Fruit fly (Drosophila melanogaster) whole organism, embryonic: ENCODE results near the gene Sfp93F.

ENCODE experiments used
- Atf3 ChIP-seq: fragments of 200-800 bp; sonication (Bioruptor generic); optimal IDR thresholded peaks from 3 replicates; lab custom pipeline; 2016; ENCODE audit warnings: missing biosample characterization, missing genetic modification characterization
- Atf6 ChIP-seq: fragments of 200-800 bp; sonication (Bioruptor generic); IDR thresholded peaks from 2 replicates; pipeline ENCODE4 v1.3.6; 2022; ENCODE audit warnings: missing biosample characterization, missing genetic modification characterization
- Bteb2 ChIP-seq: fragments of 200-800 bp; sonication (Bioruptor generic); optimal IDR thresholded peaks from 2 replicates; lab custom pipeline; 2016; ENCODE audit warnings: missing biosample characterization, missing genetic modification characterization
- CG11085 ChIP-seq: fragments of 200-800 bp; sonication (Bioruptor generic); IDR thresholded peaks from 2 replicates; pipeline ENCODE4 v1.3.6; 2022; ENCODE audit warnings: missing biosample characterization, missing genetic modification characterization
- CG12104 ChIP-seq: fragments of 200-800 bp; sonication (Bioruptor generic); optimal IDR thresholded peaks from 3 replicates; lab custom pipeline; 2016; ENCODE audit warnings: missing biosample characterization, missing genetic modification characterization
- CG12942 ChIP-seq: fragments of 200-800 bp; sonication (Bioruptor generic); optimal IDR thresholded peaks from 3 replicates; lab custom pipeline; 2016; ENCODE audit warnings: missing biosample characterization, missing genetic modification characterization
- CG16815 ChIP-seq: fragments of 200-800 bp; sonication (Bioruptor generic); optimal IDR thresholded peaks from 3 replicates; lab custom pipeline; 2017; ENCODE audit warnings: missing biosample characterization, mild to moderate bottlenecking, missing genetic modification characterization
- CG18262 ChIP-seq: fragments of 200-800 bp; optimal IDR thresholded peaks from 3 replicates; lab custom pipeline; 2019; ENCODE audit warnings: missing biosample characterization, mild to moderate bottlenecking, missing genetic modification characterization, moderate library complexity
- CG2199 ChIP-seq: fragments of 200-800 bp; sonication (Bioruptor generic); IDR thresholded peaks from 3 replicates; pipeline ENCODE4 v1.3.6; 2022; ENCODE audit warnings: missing biosample characterization, missing genetic modification characterization
- CG2202 ChIP-seq: fragments of 200-800 bp; sonication (Bioruptor generic); optimal IDR thresholded peaks from 2 replicates; lab custom pipeline; 2018; ENCODE audit warnings: missing biosample characterization, mild to moderate bottlenecking, missing genetic modification characterization
- CG2712 ChIP-seq: fragments of 200-800 bp; optimal IDR thresholded peaks from 3 replicates; lab custom pipeline; 2019; ENCODE audit warnings: missing biosample characterization, mild to moderate bottlenecking, missing genetic modification characterization, moderate library complexity
- CG2889 ChIP-seq: fragments of 200-800 bp; sonication (Bioruptor generic); IDR thresholded peaks from 3 replicates; pipeline ENCODE4 v1.3.6; 2022; ENCODE audit warnings: missing biosample characterization, missing genetic modification characterization
- CG34224 ChIP-seq: fragments of 200-800 bp; sonication (Bioruptor generic); IDR thresholded peaks from 3 replicates; pipeline ENCODE4 v1.3.6; 2022; ENCODE audit warnings: missing biosample characterization, missing genetic modification characterization; ENCODE audit not compliant: partially characterized antibody
- CG34422 ChIP-seq: fragments of 200-800 bp; sonication (Bioruptor generic); IDR thresholded peaks from 3 replicates; pipeline ENCODE4 v1.3.6; 2022; ENCODE audit warnings: missing biosample characterization, missing genetic modification characterization
- CG3838 ChIP-seq: fragments of 200-800 bp; sonication (Bioruptor generic); optimal IDR thresholded peaks from 3 replicates; lab custom pipeline; 2016; ENCODE audit warnings: missing biosample characterization, missing genetic modification characterization
- CG4730 ChIP-seq: fragments of 200-800 bp; sonication (Bioruptor generic); IDR thresholded peaks from 2 replicates; pipeline ENCODE4 v1.3.6; 2022; ENCODE audit warnings: missing biosample characterization, missing genetic modification characterization
- CG5953 ChIP-seq: fragments of 200-800 bp; sonication (Bioruptor generic); IDR thresholded peaks from 2 replicates; pipeline ENCODE4 v1.3.6; 2022; ENCODE audit warnings: missing biosample characterization, missing genetic modification characterization
- CG6272 ChIP-seq: fragments of 200-800 bp; sonication (Bioruptor generic); IDR thresholded peaks from 2 replicates; pipeline ENCODE4 v1.3.6; 2022; ENCODE audit warnings: missing biosample characterization, missing genetic modification characterization
- CG6683 ChIP-seq: fragments of 200-800 bp; sonication (Bioruptor generic); optimal IDR thresholded peaks from 2 replicates; lab custom pipeline; 2017; ENCODE audit warnings: missing biosample characterization, mild to moderate bottlenecking, missing genetic modification characterization, missing genetic modification reagents
- CG7786 ChIP-seq: fragments of 200-800 bp; sonication (Bioruptor generic); optimal IDR thresholded peaks from 2 replicates; lab custom pipeline; 2016; ENCODE audit warnings: missing biosample characterization, missing genetic modification characterization
- CG8281 ChIP-seq: fragments of 200-800 bp; sonication (Bioruptor generic); optimal IDR thresholded peaks from 2 replicates; lab custom pipeline; 2018; ENCODE audit warnings: missing biosample characterization, mild to moderate bottlenecking, missing genetic modification characterization, moderate library complexity
- CG9215 ChIP-seq: fragments of 200-800 bp; sonication (Bioruptor generic); IDR thresholded peaks from 2 replicates; pipeline ENCODE4 v1.3.6; 2022; ENCODE audit warnings: missing biosample characterization, missing genetic modification characterization
- CkIIα-i1 ChIP-seq: fragments of 200-800 bp; sonication (Bioruptor generic); IDR thresholded peaks from 2 replicates; pipeline ENCODE4 v1.3.6; 2022; ENCODE audit warnings: missing biosample characterization, missing genetic modification characterization
- Deaf1 ChIP-seq: fragments of 200-800 bp; optimal IDR thresholded peaks from 3 replicates; lab custom pipeline; 2019; ENCODE audit warnings: missing biosample characterization, mild to moderate bottlenecking, missing genetic modification characterization, moderate library complexity
- Doc3 ChIP-seq: fragments of 200-800 bp; sonication (Bioruptor generic); IDR thresholded peaks from 3 replicates; pipeline ENCODE4 v1.3.6; 2022; ENCODE audit warnings: missing biosample characterization, missing genetic modification characterization; ENCODE audit not compliant: partially characterized antibody
- Ets65A ChIP-seq: fragments of 200-800 bp; sonication (Bioruptor generic); peaks from one replicate; lab custom pipeline; 2016; ENCODE audit warnings: missing biosample characterization, missing genetic modification characterization
- Fer1 ChIP-seq: fragments of 200-800 bp; sonication (Bioruptor generic); optimal IDR thresholded peaks from 2 replicates; lab custom pipeline; 2017; ENCODE audit warnings: missing biosample characterization, mild to moderate bottlenecking, missing genetic modification characterization
- Gsc ChIP-seq: fragments of 200-800 bp; sonication (Bioruptor generic); IDR thresholded peaks from 2 replicates; pipeline ENCODE4 v1.3.6; 2022; ENCODE audit warnings: missing biosample characterization, missing genetic modification characterization
- HHEX ChIP-seq: fragments of 200-800 bp; sonication (Bioruptor generic); optimal IDR thresholded peaks from 3 replicates; lab custom pipeline; 2017; ENCODE audit warnings: missing biosample characterization, mild to moderate bottlenecking, missing genetic modification characterization, missing genetic modification reagents
- HLHmδ ChIP-seq: fragments of 200-800 bp; sonication (Bioruptor generic); optimal IDR thresholded peaks from 2 replicates; lab custom pipeline; 2018; ENCODE audit warnings: missing biosample characterization, mild to moderate bottlenecking, missing genetic modification characterization, moderate library complexity
- MBD-R2 ChIP-seq: fragments of 200-800 bp; sonication (Bioruptor generic); IDR thresholded peaks from 2 replicates; pipeline ENCODE4 v1.3.6; 2022; ENCODE audit warnings: missing biosample characterization, missing genetic modification characterization
- Ptx1 ChIP-seq: fragments of 200-800 bp; sonication (Bioruptor generic); IDR thresholded peaks from 2 replicates; pipeline ENCODE4 v1.3.6; 2022; ENCODE audit warnings: missing biosample characterization, missing genetic modification characterization
- Xrp1 ChIP-seq: fragments of 200-800 bp; sonication (Bioruptor generic); IDR thresholded peaks from 2 replicates; pipeline ENCODE4 v1.3.6; 2022; ENCODE audit warnings: missing biosample characterization, missing genetic modification characterization
- ase ChIP-seq: fragments of 200-800 bp; sonication (Bioruptor generic); IDR thresholded peaks from 3 replicates; pipeline ENCODE4 v1.3.6; 2022; ENCODE audit warnings: missing biosample characterization, missing genetic modification characterization
- danr ChIP-seq: fragments of 200-800 bp; sonication (Bioruptor generic); IDR thresholded peaks from 2 replicates; pipeline ENCODE4 v1.3.6; 2022; ENCODE audit warnings: missing biosample characterization, missing genetic modification characterization
- dimm ChIP-seq: fragments of 200-800 bp; sonication (Bioruptor generic); IDR thresholded peaks from 2 replicates; pipeline ENCODE4 v1.3.6; 2022; ENCODE audit warnings: missing biosample characterization, missing genetic modification characterization
- dm ChIP-seq: fragments of 200-800 bp; sonication (Bioruptor generic); optimal IDR thresholded peaks from 3 replicates; lab custom pipeline; 2016; ENCODE audit warnings: missing biosample characterization, missing genetic modification characterization
- dpn ChIP-seq, 2 experiments: fragments of 200-800 bp; sonication (Bioruptor generic); optimal IDR thresholded peaks; 3 replicates each; lab custom pipeline; 2016; ENCODE audit warnings: missing biosample characterization in 2 of 2, missing genetic modification characterization in 2 of 2
- emc ChIP-seq: fragments of 200-800 bp; sonication (Bioruptor generic); optimal IDR thresholded peaks from 2 replicates; lab custom pipeline; 2016; ENCODE audit warnings: missing biosample characterization, missing genetic modification characterization
- gem ChIP-seq: fragments of 200-800 bp; sonication (Bioruptor generic); optimal IDR thresholded peaks from 2 replicates; lab custom pipeline; 2019; ENCODE audit warnings: missing biosample characterization, mild to moderate bottlenecking, missing genetic modification characterization, moderate library complexity
- jing ChIP-seq: fragments of 200-800 bp; sonication (Bioruptor generic); optimal IDR thresholded peaks from 2 replicates; lab custom pipeline; 2018; ENCODE audit warnings: missing biosample characterization, mild to moderate bottlenecking, missing genetic modification characterization
- klu ChIP-seq: fragments of 200-800 bp; sonication (Bioruptor generic); IDR thresholded peaks from 2 replicates; pipeline ENCODE4 v1.3.6; 2022; ENCODE audit warnings: missing biosample characterization, missing genetic modification characterization
- rib ChIP-seq: fragments of 200-800 bp; sonication (Bioruptor generic); IDR thresholded peaks from 2 replicates; pipeline ENCODE4 v1.3.6; 2022; ENCODE audit warnings: missing biosample characterization, missing genetic modification characterization
- sd ChIP-seq: fragments of 200-800 bp; sonication (Bioruptor generic); optimal IDR thresholded peaks from 3 replicates; lab custom pipeline; 2018; ENCODE audit warnings: missing biosample characterization, mild to moderate bottlenecking, missing genetic modification characterization, moderate library complexity
- shn ChIP-seq: fragments of 200-800 bp; sonication (Bioruptor generic); optimal IDR thresholded peaks from 3 replicates; lab custom pipeline; 2016; ENCODE audit warnings: missing biosample characterization, missing genetic modification characterization
- vnd ChIP-seq: fragments of 200-800 bp; sonication (Bioruptor generic); IDR thresholded peaks from 3 replicates; pipeline ENCODE4 v1.3.6; 2022; ENCODE audit warnings: missing biosample characterization, missing genetic modification characterization; ENCODE audit not compliant: partially characterized antibody

The Sfp93F gene

dm6 chr3R:21739750-21740319, 3.7 kb upstream of the Sfp93F start, which contains the start of gene CG5849 (continued):
- TF ChIP-seq Atf3 (GFP tag; lab: Kevin White, UChicago) (no peak), HLHmδ (GFP tag; lab: Kevin White, UChicago) (no peak)

DNA sequence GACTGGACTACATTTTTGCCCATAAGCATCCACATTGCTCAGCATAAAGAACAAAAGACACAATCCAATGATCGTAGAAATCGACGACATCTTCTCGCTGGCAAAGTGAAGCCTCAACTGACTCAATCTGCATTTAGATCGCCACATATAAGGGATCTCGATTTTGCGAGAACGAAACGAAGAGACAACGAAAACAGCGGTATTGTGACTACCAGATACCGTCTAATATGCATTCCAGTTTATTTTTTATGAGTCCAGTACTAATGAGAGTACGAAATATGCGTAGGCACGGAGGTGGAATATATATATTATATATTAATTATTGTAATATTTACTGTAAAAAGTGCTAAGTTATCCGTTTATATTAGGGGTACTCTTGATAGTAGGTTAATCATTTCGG, 2.9 kb upstream of the Sfp93F start, which contains the start of gene CG34034:
Gene CG34034, minus strand, starts transcription at position 101 of the 400 bp plus-strand sequence.
- TF ChIP-seq CG6272 (GFP tag; lab: Robert Waterston, UW) (no peak), Doc3 (no peak), CG7786 (no peak), CG12942 (GFP tag; lab: Kevin White, UChicago) (no peak), CG18262 (no peak), emc (no peak), CG2889 (GFP tag; lab: Robert Waterston, UW) (no peak), HHEX (GFP tag; lab: Kevin White, UChicago) (no peak), Gsc (GFP tag; lab: Robert Waterston, UW) (no peak), dimm (GFP tag; lab: Robert Waterston, UW) (no peak), CG6683 (GFP tag; lab: Kevin White, UChicago) (no peak), CkIIα-i1 (GFP tag; lab: Robert Waterston, UW) (no peak), Ptx1 (GFP tag; lab: Robert Waterston, UW) (no peak), Bteb2 (GFP tag; lab: Kevin White, UChicago) (no peak), CG12104 (GFP tag; lab: Kevin White, UChicago) (no peak), klu (GFP tag; lab: Robert Waterston, UW) (no peak), CG11085 (no peak), CG34422 (no peak), CG2199 (GFP tag; lab: Robert Waterston, UW) (no peak)
- TF ChIP-seq, all 482 proteins: peak for 0

- TF ChIP-seq danr (GFP tag; lab: Robert Waterston, UW): no peak
- TF ChIP-seq CG6683 (GFP tag; lab: Kevin White, UChicago): no peak
- TF ChIP-seq ase (GFP tag; lab: Robert Waterston, UW): no peak
- no peak for TF ChIP-seq dm (GFP tag; lab: Kevin White, UChicago)
These were observed 1.2 kb upstream of the Sfp93F start, which contains the start of gene CG42870 for dm6 chr3R:21737264-21737663. Gene CG42870 (minus strand): TSS chr3R:21737364.

DNA sequence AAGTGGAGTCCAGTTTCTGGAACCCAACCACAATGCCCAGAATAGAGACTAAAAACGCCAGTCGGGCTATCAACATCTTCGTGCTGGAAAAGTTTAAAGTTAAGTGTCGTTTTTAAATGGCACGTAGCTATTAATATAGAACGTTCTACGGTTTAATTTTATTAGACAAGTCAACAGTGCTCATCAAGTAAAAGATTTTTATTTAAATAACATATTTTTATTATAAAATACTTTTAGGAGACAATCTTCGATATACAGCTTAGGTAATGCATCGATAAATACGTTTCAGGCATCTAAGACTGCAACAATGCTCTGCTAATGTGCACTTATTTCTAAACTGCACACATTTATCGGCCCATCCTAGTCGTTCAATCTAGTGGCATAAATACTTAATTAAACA, 653 bp upstream of the Sfp93F start, which contains the start of gene CG42869:
Gene CG42869, minus strand, starts transcription at position 101 of the 400 bp plus-strand sequence.
- TF ChIP-seq CG3838 (GFP tag; lab: Kevin White, UChicago): no peak
- peak; percentile 1 for TF ChIP-seq Ets65A (GFP tag; lab: Kevin White, UChicago)
- TF ChIP-seq shn (GFP tag; lab: Kevin White, UChicago): no peak
- no peak for TF ChIP-seq MBD-R2 (GFP tag; lab: Robert Waterston, UW)
- no peak for TF ChIP-seq CG2712 (tag; lab: Kevin White, UChicago)
- no peak for TF ChIP-seq CG9215 (GFP tag; lab: Robert Waterston, UW)
- TF ChIP-seq, all 482 proteins: peak for 1

DNA sequence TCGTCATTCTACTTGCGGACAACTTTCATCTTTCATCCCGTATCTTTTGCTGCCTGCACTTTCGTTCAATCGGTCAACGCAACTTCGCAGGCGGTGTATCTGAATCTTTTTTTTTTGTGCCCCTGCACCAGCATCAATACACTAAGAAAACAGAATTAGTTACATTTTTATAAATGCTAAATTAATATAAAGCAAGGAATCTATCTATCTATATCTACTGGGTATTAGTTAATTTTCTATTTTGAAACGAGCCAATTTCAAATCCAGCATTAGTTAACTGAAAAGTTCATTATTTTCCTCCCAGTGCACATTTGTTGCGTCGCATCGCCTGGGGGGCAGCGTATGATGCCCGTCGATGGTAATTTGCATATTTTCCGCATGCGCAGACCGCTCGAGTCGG, 3.2 kb downstream of the Sfp93F start:
- no peak for TF ChIP-seq sd (tag; lab: Kevin White, UChicago)
- no peak for TF ChIP-seq Atf6 (GFP tag; lab: Robert Waterston, UW)
- no peak for TF ChIP-seq jing (GFP tag; lab: Kevin White, UChicago)
- TF ChIP-seq CG4730 (GFP tag; lab: Robert Waterston, UW): no peak
- no peak for TF ChIP-seq rib (GFP tag; lab: Robert Waterston, UW)
- no peak for TF ChIP-seq Fer1
- no peak for TF ChIP-seq CG5953 (GFP tag; lab: Robert Waterston, UW)
- no peak for TF ChIP-seq CG8281 (tag; lab: Kevin White, UChicago)
- no peak for TF ChIP-seq Deaf1 (tag; lab: Kevin White, UChicago)
- TF ChIP-seq CG16815 (GFP tag; lab: Kevin White, UChicago): no peak
- TF ChIP-seq gem (tag; lab: Kevin White, UChicago): peak; percentile 30
- no peak for TF ChIP-seq CG34224
- peak in 1 of 2 experiments; percentile 0 for TF ChIP-seq dpn (GFP tag; optimal IDR thresholded peaks at IDR 0.05; lab: Kevin White, UChicago)
- peak; percentile 49; the same call in 1 of the 2 replicates for TF ChIP-seq Xrp1 (GFP tag; lab: Robert Waterston, UW)
- TF ChIP-seq vnd (GFP tag; lab: Robert Waterston, UW): no peak
- TF ChIP-seq CG2202 (tag; lab: Kevin White, UChicago): no peak
